Fruit fly (Drosophila melanogaster) whole organism, pupa: ENCODE data around the gene CG14926.

Source experiments
- CG10348 ChIP-seq: fragments of 200-800 bp; sonication (Bioruptor generic); IDR thresholded peaks from 2 replicates; pipeline ENCODE4 v1.3.6; 2022; ENCODE audit warnings: missing biosample characterization, missing genetic modification characterization
- CG12605 ChIP-seq: fragments of 200-800 bp; sonication (Bioruptor generic); IDR thresholded peaks from 2 replicates; pipeline ENCODE4 v1.3.6; 2022; ENCODE audit warnings: missing biosample characterization, missing genetic modification characterization
- CG32121 ChIP-seq: fragments of 200-800 bp; sonication (Bioruptor generic); IDR thresholded peaks from 2 replicates; pipeline ENCODE4 v1.3.6; 2022; ENCODE audit warnings: missing biosample characterization, missing genetic modification characterization
- CG8159 ChIP-seq: fragments of 200-800 bp; sonication (Bioruptor generic); optimal IDR thresholded peaks from 3 replicates; lab custom pipeline; 2018; ENCODE audit warnings: missing biosample characterization, mild to moderate bottlenecking, missing genetic modification characterization, moderate library complexity
- CG8301 ChIP-seq: fragments of 200-800 bp; sonication (Bioruptor generic); optimal IDR thresholded peaks from 2 replicates; lab custom pipeline; 2018; ENCODE audit warnings: missing biosample characterization, mild to moderate bottlenecking, missing genetic modification characterization
- CG9948 ChIP-seq: fragments of 200-800 bp; sonication (Bioruptor generic); optimal IDR thresholded peaks from 2 replicates; lab custom pipeline; 2018; ENCODE audit warnings: missing biosample characterization, mild to moderate bottlenecking, missing genetic modification characterization, moderate library complexity

dm6 chr2L:11356918-11357317 is 13.8 kb upstream of the CG14926 start:
- TF ChIP-seq CG32121 (GFP tag; lab: Robert Waterston, UW) (no peak), CG10348 (GFP tag; lab: Robert Waterston, UW) (no peak), CG9948 (tag; lab: Kevin White, UChicago) (no peak), CG12605 (GFP tag; lab: Robert Waterston, UW) (no peak), CG8301 (tag; lab: Kevin White, UChicago) (no peak), CG8159 (no peak)
